Fruit fly (Drosophila melanogaster) whole organism, wandering third instar larva: ENCODE results near the gene CG33502.

ENCODE experiments used
- Abd-B ChIP-seq: fragments of >200 bp; optimal IDR thresholded peaks from 2 replicates; lab custom pipeline; 2017; ENCODE audit warnings: missing biosample characterization, missing genetic modification characterization
- Sp1 ChIP-seq: fragments of 200-800 bp; sonication (Bioruptor generic); optimal IDR thresholded peaks from 3 replicates; lab custom pipeline; 2019; ENCODE audit warnings: missing biosample characterization, mild to moderate bottlenecking, missing genetic modification characterization, moderate library complexity
- foxo ChIP-seq, 2 experiments: fragments of 200-800 bp; sonication (Bioruptor generic); optimal IDR thresholded peaks; 2 replicates in 1 of 2; 3 replicates in 1 of 2; lab custom pipeline; 2016 to 2017; ENCODE audit warnings: missing biosample characterization in 2 of 2, missing genetic modification characterization in 2 of 2
- lola ChIP-seq: fragments of >200 bp; optimal IDR thresholded peaks from 2 replicates; lab custom pipeline; 2017; ENCODE audit warnings: missing biosample characterization, missing genetic modification characterization
- rgr ChIP-seq: fragments of 200-800 bp; sonication (Bioruptor generic); optimal IDR thresholded peaks from 3 replicates; lab custom pipeline; 2016; ENCODE audit warnings: missing biosample characterization, mild to moderate bottlenecking, missing genetic modification characterization
- woc ChIP-seq: sonication (Bioruptor generic); optimal IDR thresholded peaks from 2 replicates; lab custom pipeline; 2016; ENCODE audit warnings: missing biosample characterization, mild to moderate bottlenecking, missing genetic modification characterization

dm6 chrX:21630160-21630738, 18.9 kb upstream of the CG33502 start:
- TF ChIP-seq Sp1 (GFP tag; lab: Kevin White, UChicago) (no peak), woc (GFP tag; lab: Kevin White, UChicago) (no peak), lola (no peak), Abd-B (GFP tag; lab: Kevin White, UChicago) (no peak), foxo (GFP tag; optimal IDR thresholded peaks at IDR 0.05; lab: Kevin White, UChicago) (no peak), rgr (GFP tag; lab: Kevin White, UChicago) (no peak)
